Worm (Caenorhabditis elegans): Measurements from ENCODE around the gene K08D10.14.
"Not testable (repeated sequence)": the region's sequence is repeated elsewhere in the genome, so short reads cannot be mapped to it uniquely, and the experiment has no call there.

Gene K08D10.14

DNA sequence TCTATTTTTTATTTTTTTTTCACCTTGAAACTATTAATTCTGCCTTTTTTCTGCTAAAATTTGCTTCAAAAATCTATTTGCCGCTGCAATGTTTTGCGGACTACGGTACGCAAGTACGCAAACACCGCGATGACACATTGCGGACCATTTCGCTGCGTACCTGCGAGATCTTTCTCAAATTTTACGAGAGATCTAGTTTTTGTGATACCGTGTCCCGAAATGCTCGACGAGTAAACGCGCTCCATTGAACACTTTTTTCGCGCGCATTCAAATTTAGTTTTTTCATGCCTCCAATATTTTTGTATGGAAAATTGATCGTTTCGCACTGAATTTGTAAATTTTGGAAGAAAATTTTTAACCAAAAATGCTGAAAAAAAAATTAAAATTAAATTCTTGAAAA, 30.0 kb downstream of the K08D10.14 start (continued):
- peak; percentile 43; the same call in 1 of the 2 replicates for TF ChIP-seq lir-1 (GFP tag; conservative IDR thresholded peaks at IDR 0.05)
- peak; percentile 89 for TF ChIP-seq Y95B8A.8 (GFP tag; IDR thresholded peaks at IDR 0.05)
- TF ChIP-seq cebp-1 (GFP tag; IDR thresholded peaks at IDR 0.05), result peak; percentile 76
- TF ChIP-seq cebp-1 (tag; optimal IDR thresholded peaks at IDR 0.05), result peak; percentile 7
- TF ChIP-seq let-526 (GFP tag; IDR thresholded peaks at IDR 0.05), result peak; percentile 81
- peak; percentile 80 for TF ChIP-seq ztf-6 (GFP tag; IDR thresholded peaks at IDR 0.05)
- peak; percentile 75; the same call in 1 of the 2 replicates for TF ChIP-seq sea-2 (GFP tag; IDR thresholded peaks at IDR 0.05)
- TF ChIP-seq lin-40 (tag; optimal IDR thresholded peaks at IDR 0.05), result peak; percentile 23
- TF ChIP-seq madf-3 (GFP tag; IDR thresholded peaks at IDR 0.05), result 0 out of 2 replicates have a peak, but pooled peaks have one; percentile 8

- not testable (repeated sequence) for TF ChIP-seq B0035.1 (tag; optimal IDR thresholded peaks at IDR 0.05); repo-1 (tag; optimal IDR thresholded peaks at IDR 0.05); tbx-9 (tag; optimal IDR thresholded peaks at IDR 0.05; ENCODE audit: borderline replicate concordance)
These were observed 31.4 kb downstream of the K08D10.14 start, which contains the start of gene K08D10.11 for ce11 chrIV:4186099-4186498. TSS of gene K08D10.11 (minus strand) at chrIV:4186199.

DNA sequence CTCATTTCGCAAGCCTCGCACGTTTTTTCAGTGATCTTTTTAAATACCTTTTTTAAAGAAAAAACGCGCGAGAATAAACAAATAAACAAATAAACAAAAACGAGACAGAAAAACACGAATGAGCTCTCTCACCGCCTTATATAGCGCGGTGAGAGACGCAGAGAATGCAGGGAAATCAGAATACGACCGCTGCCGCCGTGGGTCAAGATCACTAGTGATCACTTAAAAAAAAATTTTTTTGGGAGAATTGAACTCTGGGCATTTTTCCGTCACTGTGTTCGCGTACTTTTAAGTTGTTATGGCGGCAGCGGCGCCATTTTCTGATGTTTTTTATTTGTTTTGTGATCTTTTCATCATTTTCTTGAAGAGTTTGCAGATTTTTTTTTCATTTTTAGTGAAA, 33.2 kb downstream of the K08D10.14 start:
- peak; percentile 62 for TF ChIP-seq madf-6 (GFP tag; IDR thresholded peaks at IDR 0.05)
- TF ChIP-seq xnd-1 (tag; optimal IDR thresholded peaks at IDR 0.05), result peak; percentile 75

- TF ChIP-seq B0261.1 (tag; optimal IDR thresholded peaks at IDR 0.05); lin-26 (GFP tag; IDR thresholded peaks at IDR 0.05); mcd-1 (GFP tag; IDR thresholded peaks at IDR 0.05): not testable (repeated sequence)
These were observed 42.0 kb downstream of the K08D10.14 start, which contains the start of gene K06B9.6 for ce11 chrIV:4196729-4197128. TSS of gene K06B9.6 (minus strand) at chrIV:4196829.

ce11 chrIV:4197167-4197566, 42.4 kb downstream of the K08D10.14 start, which contains the start of gene cyp-25A6:
TSS of gene cyp-25A6 (plus strand) at chrIV:4197467.
- TF ChIP-seq ceh-79 (tag; optimal IDR thresholded peaks at IDR 0.05); cebp-2 (GFP tag; IDR thresholded peaks at IDR 0.05); ceh-40 (GFP tag; IDR thresholded peaks at IDR 0.05): not testable (repeated sequence)

ce11 chrIV:4204275-4204674, 49.5 kb downstream of the K08D10.14 start, which contains the start of gene pax-2:
TSS of gene pax-2 (minus strand) at chrIV:4204375.
- no peak for TF ChIP-seq ztf-6 (GFP tag; IDR thresholded peaks at IDR 0.05)
- TF ChIP-seq F52B5.7 (tag; optimal IDR thresholded peaks at IDR 0.05), result no peak
- no peak for TF ChIP-seq F55B11.4 (tag; optimal IDR thresholded peaks at IDR 0.05; ENCODE audit: borderline replicate concordance, insufficient read depth)
- no peak for TF ChIP-seq ztf-25 (GFP tag; IDR thresholded peaks at IDR 0.05)
- TF ChIP-seq rec-8 (tag; optimal IDR thresholded peaks at IDR 0.05), result no peak
- TF ChIP-seq madf-6 (GFP tag; IDR thresholded peaks at IDR 0.05), result no peak

All from whole organism, young adult.